Worm (Caenorhabditis elegans): Measurements from ENCODE around the gene C05C9.1.
A peak's percentile ranks its signal among the peaks of the same experiment; 100 is the strongest.

C05C9.1 gene

DNA sequence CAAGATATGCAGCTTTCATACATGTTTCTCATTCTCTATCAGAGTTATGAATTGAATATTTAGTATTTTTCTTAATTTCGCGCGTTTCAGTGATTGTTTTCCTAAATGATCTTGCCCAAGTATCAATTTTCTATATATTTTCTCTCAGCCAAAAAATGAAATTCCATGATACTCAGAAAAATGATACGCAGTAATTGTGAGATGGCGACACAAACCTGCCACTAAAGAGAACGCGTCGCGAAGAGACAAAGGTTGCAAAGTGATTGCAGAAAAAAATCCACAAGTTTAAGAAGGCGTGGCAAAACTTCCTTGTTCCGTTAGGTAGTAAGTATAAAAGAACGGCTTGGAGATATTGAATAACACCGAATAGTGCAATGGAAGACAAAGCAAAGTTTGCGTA is 40.5 kb downstream of the C05C9.1 start, which contains the start of gene col-179:
Gene col-179, plus strand, starts transcription at position 301 of the 400 bp plus-strand sequence.
- no peak for TF ChIP-seq ceh-6 (GFP tag; optimal IDR thresholded peaks at IDR 0.05)
- no peak for TF ChIP-seq nfya-1 (tag; optimal IDR thresholded peaks at IDR 0.05)
- TF ChIP-seq unc-3 (GFP tag; conservative IDR thresholded peaks at IDR 0.05), result no peak
- TF ChIP-seq unc-3 (tag; optimal IDR thresholded peaks at IDR 0.05), result no peak
- no peak for TF ChIP-seq Y22D7AL.16 (tag; optimal IDR thresholded peaks at IDR 0.05)
- no peak for TF ChIP-seq ceh-34 (tag; optimal IDR thresholded peaks at IDR 0.05)
- no peak for TF ChIP-seq pha-4 (tag; optimal IDR thresholded peaks at IDR 0.05)
- TF ChIP-seq T23F11.4 (GFP tag; optimal IDR thresholded peaks at IDR 0.05), result no peak
- no peak for TF ChIP-seq tbx-2 (tag; optimal IDR thresholded peaks at IDR 0.05)
- TF ChIP-seq tbx-7 (tag; optimal IDR thresholded peaks at IDR 0.05), result no peak
- no peak for TF ChIP-seq ceh-45 (GFP tag; IDR thresholded peaks at IDR 0.05)
- TF ChIP-seq hlh-30 (tag; optimal IDR thresholded peaks at IDR 0.05; ENCODE audit: insufficient read depth), result no peak
- TF ChIP-seq syd-9 (tag; optimal IDR thresholded peaks at IDR 0.05), result no peak
- no peak for TF ChIP-seq ttx-3 (tag; optimal IDR thresholded peaks at IDR 0.05)
- TF ChIP-seq rnt-1 (tag; optimal IDR thresholded peaks at IDR 0.05), result no peak

DNA sequence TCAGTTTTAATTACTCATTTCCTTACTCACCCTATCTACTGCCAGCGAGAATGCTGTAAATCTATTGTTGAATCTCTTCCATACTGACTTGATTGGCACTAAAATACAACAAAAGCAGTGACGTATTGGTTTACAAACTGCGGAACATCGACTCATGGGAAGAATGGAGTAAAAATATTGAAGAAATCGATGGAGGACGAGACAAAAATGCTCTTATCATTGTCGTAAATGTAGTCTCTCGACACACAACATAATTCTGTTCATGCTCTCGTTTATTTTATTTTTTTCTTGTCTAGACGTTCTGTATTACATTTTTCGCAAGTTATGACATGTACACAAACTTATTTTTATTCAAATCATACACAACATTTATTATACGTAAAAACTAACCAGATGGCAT is 43.1 kb downstream of the C05C9.1 start, which contains the start of gene C34F6.11:
Gene C34F6.11, minus strand, starts transcription at position 160 of the 400 bp plus-strand sequence.
- TF ChIP-seq zip-5 (tag; optimal IDR thresholded peaks at IDR 0.05) (no peak), pha-2 (tag; optimal IDR thresholded peaks at IDR 0.05) (no peak), dmd-4 (tag; optimal IDR thresholded peaks at IDR 0.05; ENCODE audit: borderline replicate concordance) (no peak)

DNA sequence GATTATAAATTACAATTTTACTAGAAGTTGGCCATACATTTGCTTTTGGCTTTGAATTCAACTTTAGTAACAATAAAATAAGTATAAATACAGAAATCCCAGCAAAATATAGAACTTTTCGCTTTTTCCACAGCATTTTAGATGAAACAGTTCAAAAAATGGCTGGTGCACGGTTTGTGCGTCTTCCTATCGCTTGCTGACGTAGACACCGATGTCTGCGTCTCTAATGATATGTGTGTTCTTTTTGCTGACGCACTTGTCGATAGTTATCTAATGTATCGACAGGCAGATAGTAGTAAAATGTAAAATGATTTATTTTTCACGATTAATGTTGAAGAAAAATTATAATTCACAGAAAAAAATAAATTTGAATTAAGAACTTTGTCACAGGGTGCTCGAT is 46.3 kb downstream of the C05C9.1 start, which contains the start of gene hst-2:
Gene hst-2, minus strand, starts transcription at position 203 of the 400 bp plus-strand sequence.
- TF ChIP-seq unc-55 (GFP tag; optimal IDR thresholded peaks at IDR 0.05) (peak; percentile 53), hlh-30 (tag; optimal IDR thresholded peaks at IDR 0.05; ENCODE audit: insufficient read depth) (peak; percentile 28), eyg-1 (tag; optimal IDR thresholded peaks at IDR 0.05) (no peak), pros-1 (tag; optimal IDR thresholded peaks at IDR 0.05) (no peak), ceh-19 (GFP tag; optimal IDR thresholded peaks at IDR 0.05) (no peak), ceh-48 (tag; optimal IDR thresholded peaks at IDR 0.05) (peak; percentile 15), unc-42 (tag; optimal IDR thresholded peaks at IDR 0.05) (peak; percentile 52), K09A11.1 (tag; optimal IDR thresholded peaks at IDR 0.05; ENCODE audit: insufficient read depth) (no peak), elt-2 (tag; optimal IDR thresholded peaks at IDR 0.05) (peak; percentile 72), madf-2 (tag; optimal IDR thresholded peaks at IDR 0.05) (no peak), pqm-1 (tag; optimal IDR thresholded peaks at IDR 0.05) (no peak), sdc-2 (tag; optimal IDR thresholded peaks at IDR 0.05) (peak; percentile 18), ceh-31 (tag; optimal IDR thresholded peaks at IDR 0.05) (peak; percentile 67), C38D4.7 (GFP tag; optimal IDR thresholded peaks at IDR 0.05) (no peak), ceh-22 (tag; optimal IDR thresholded peaks at IDR 0.05) (no peak), dmd-4 (tag; optimal IDR thresholded peaks at IDR 0.05; ENCODE audit: borderline replicate concordance) (no peak), ceh-24 (tag; optimal IDR thresholded peaks at IDR 0.05) (no peak), ceh-18 (tag; optimal IDR thresholded peaks at IDR 0.05) (peak; percentile 2), ztf-16 (tag; optimal IDR thresholded peaks at IDR 0.05) (no peak), hlh-6 (tag; optimal IDR thresholded peaks at IDR 0.05) (no peak), T23F11.4 (GFP tag; optimal IDR thresholded peaks at IDR 0.05) (peak; percentile 3), nfya-1 (tag; optimal IDR thresholded peaks at IDR 0.05) (peak; percentile 53), ceh-14 (tag; optimal IDR thresholded peaks at IDR 0.05) (peak; percentile 21), sox-4 (tag; optimal IDR thresholded peaks at IDR 0.05) (no peak), ceh-9 (tag; optimal IDR thresholded peaks at IDR 0.05) (no peak), ceh-2 (tag; optimal IDR thresholded peaks at IDR 0.05) (no peak), zip-5 (tag; optimal IDR thresholded peaks at IDR 0.05) (no peak), fkh-6 (tag; optimal IDR thresholded peaks at IDR 0.05) (peak; percentile 8), hlh-13 (GFP tag; optimal IDR thresholded peaks at IDR 0.05) (no peak), mec-3 (tag; optimal IDR thresholded peaks at IDR 0.05; ENCODE audit: borderline replicate concordance) (no peak), nhr-11 (tag; optimal IDR thresholded peaks at IDR 0.05) (no peak), C08G9.2 (tag; optimal IDR thresholded peaks at IDR 0.05) (no peak)
